Worm (Caenorhabditis elegans) whole organism, late embryonic: Measurements from ENCODE around the gene dtmk-1.

Source experiments
- ceh-22 ChIP-seq: sonication (generic microtip); optimal IDR thresholded peaks from 2 replicates; lab custom pipeline; 2017; ENCODE audit warnings: missing biosample characterization, missing genetic modification characterization
- che-1 ChIP-seq: sonication (generic microtip); optimal IDR thresholded peaks from 2 replicates; lab custom pipeline; 2016; ENCODE audit warnings: mild to moderate bottlenecking, missing genetic modification characterization, missing compliant biosample characterization
- fkh-10 ChIP-seq: fragments of 150-350 bp; optimal IDR thresholded peaks from 2 replicates; lab custom pipeline; 2014; ENCODE audit warnings: missing biosample characterization, missing genetic modification reagents, missing genetic modification characterization
- hlh-13 ChIP-seq: fragments of 200-800 bp; sonication (Bioruptor generic); optimal IDR thresholded peaks from 2 replicates; lab custom pipeline; 2018; ENCODE audit warnings: mild to moderate bottlenecking, missing genetic modification characterization, missing compliant biosample characterization
- hlh-30 ChIP-seq: sonication (generic microtip); optimal IDR thresholded peaks from 2 replicates; lab custom pipeline; 2017; ENCODE audit warnings: antibody characterized with exemption, missing genetic modification characterization, missing compliant biosample characterization; ENCODE audit not compliant: insufficient read depth
- lin-11 ChIP-seq: fragments of 200-800 bp; sonication (Bioruptor generic); optimal IDR thresholded peaks from 2 replicates; lab custom pipeline; 2018; ENCODE audit warnings: mild to moderate bottlenecking, missing genetic modification characterization, missing compliant biosample characterization
- nhr-11 ChIP-seq: fragments of 150-350 bp; optimal IDR thresholded peaks from 2 replicates; lab custom pipeline; 2014; ENCODE audit warnings: missing biosample characterization, missing genetic modification characterization
- odd-2 ChIP-seq: sonication (generic microtip); optimal IDR thresholded peaks from 2 replicates; lab custom pipeline; 2017; ENCODE audit warnings: antibody characterized with exemption, mild to moderate bottlenecking, missing genetic modification characterization, missing compliant biosample characterization
- tbx-2 ChIP-seq: sonication (generic microtip); optimal IDR thresholded peaks from 2 replicates; lab custom pipeline; 2016; ENCODE audit warnings: missing genetic modification characterization, missing compliant biosample characterization
- unc-55 ChIP-seq: sonication (generic microtip); optimal IDR thresholded peaks from 2 replicates; lab custom pipeline; 2017; ENCODE audit warnings: missing biosample characterization, missing genetic modification reagents, missing genetic modification characterization
- unc-86 ChIP-seq: sonication (generic microtip); optimal IDR thresholded peaks from 2 replicates; lab custom pipeline; 2016; ENCODE audit warnings: missing genetic modification characterization, missing compliant biosample characterization

ce11 chrII:9967999-9968706, 1.3 kb upstream of the dtmk-1 start, which contains the start of the genes R53.4 and psf-1:
- TF ChIP-seq odd-2 (tag; lab: Kevin White, UChicago) (no peak), fkh-10 (no peak), che-1 (tag; lab: Kevin White, UChicago) (no peak), lin-11 (tag; lab: Kevin White, UChicago) (no peak), unc-86 (tag; lab: Kevin White, UChicago) (no peak), hlh-30 (tag; lab: Kevin White, UChicago) (no peak), nhr-11 (tag; lab: Kevin White, UChicago) (no peak), hlh-13 (no peak), unc-55 (GFP tag; lab: Kevin White, UChicago) (no peak), ceh-22 (no peak), tbx-2 (tag; lab: Kevin White, UChicago) (peak; percentile 83)
